Worm (Caenorhabditis elegans): ENCODE measurements around the gene snai-1.

The snai-1 gene

DNA sequence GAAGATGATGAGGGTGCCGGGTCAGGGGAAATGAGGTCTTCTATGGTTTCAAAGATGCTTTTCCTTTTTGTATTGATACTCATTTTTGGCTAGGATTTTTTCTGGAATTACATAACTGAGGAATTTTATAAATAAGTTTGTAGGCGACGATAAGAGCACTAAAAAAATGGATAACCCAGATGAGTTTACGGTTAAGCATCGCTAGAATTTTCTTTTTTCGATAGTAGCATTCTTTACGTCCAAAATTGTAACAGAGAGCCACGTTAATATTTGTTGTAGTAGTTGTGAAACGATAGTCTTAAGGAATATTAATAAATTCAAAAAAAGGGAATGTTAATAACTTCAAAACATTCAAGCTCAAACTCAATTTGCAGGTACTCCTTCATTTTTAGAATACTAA is at the start of gene snai-1:
snai-1 (minus strand) TSS at position 101 of the 400 bp plus-strand sequence.
- TF ChIP-seq dao-5 (tag; optimal IDR thresholded peaks at IDR 0.05) (no peak), W03F9.2 (tag; optimal IDR thresholded peaks at IDR 0.05) (no peak), him-1 (tag; optimal IDR thresholded peaks at IDR 0.05) (no peak)

DNA sequence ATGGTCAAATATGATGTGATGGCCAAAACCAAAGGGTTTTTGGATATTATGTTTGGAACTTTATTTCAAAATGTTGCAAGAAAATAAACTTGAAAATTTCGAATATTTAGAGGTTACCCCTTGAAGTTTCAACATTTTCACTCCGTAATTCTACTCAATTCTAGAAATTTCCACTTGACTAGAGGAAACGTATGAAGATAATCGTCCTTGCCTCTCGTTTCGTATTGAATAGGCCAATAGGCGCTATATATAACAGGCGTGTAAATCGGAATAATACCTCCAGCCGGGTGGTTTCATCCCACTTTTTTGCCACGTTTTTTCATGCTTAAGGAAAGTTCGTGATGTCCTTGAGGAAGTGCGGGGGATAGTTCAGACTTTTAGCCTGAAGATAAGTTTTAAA is 29.8 kb upstream of the snai-1 start:
- TF ChIP-seq dao-5 (tag; optimal IDR thresholded peaks at IDR 0.05) (no peak), W03F9.2 (tag; optimal IDR thresholded peaks at IDR 0.05) (no peak), him-1 (tag; optimal IDR thresholded peaks at IDR 0.05) (no peak)

DNA sequence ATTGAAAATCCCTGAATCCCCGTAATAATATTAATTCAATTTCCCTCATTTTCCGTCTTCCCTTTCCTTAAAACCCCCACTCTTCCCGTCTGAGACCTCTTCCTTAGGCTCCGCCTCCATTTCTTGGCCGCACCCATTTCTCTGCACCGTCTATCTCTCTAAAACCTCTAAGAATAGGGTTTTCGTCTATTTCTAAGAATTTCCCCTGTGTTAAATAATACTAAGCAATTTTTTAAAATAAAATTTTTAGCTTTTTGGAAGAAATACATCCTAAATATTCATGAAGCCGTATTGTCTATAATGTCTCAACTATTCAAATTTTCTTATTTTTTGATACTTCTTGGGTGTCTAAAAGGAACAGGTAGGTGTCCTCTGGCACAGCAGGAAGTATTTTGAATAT is 26.0 kb upstream of the snai-1 start, which contains the start of gene cdh-8:
cdh-8 (plus strand) TSS at position 301 of the 400 bp plus-strand sequence.
- TF ChIP-seq him-1 (tag; optimal IDR thresholded peaks at IDR 0.05) (no peak), dao-5 (tag; optimal IDR thresholded peaks at IDR 0.05) (no peak), W03F9.2 (tag; optimal IDR thresholded peaks at IDR 0.05) (no peak)

DNA sequence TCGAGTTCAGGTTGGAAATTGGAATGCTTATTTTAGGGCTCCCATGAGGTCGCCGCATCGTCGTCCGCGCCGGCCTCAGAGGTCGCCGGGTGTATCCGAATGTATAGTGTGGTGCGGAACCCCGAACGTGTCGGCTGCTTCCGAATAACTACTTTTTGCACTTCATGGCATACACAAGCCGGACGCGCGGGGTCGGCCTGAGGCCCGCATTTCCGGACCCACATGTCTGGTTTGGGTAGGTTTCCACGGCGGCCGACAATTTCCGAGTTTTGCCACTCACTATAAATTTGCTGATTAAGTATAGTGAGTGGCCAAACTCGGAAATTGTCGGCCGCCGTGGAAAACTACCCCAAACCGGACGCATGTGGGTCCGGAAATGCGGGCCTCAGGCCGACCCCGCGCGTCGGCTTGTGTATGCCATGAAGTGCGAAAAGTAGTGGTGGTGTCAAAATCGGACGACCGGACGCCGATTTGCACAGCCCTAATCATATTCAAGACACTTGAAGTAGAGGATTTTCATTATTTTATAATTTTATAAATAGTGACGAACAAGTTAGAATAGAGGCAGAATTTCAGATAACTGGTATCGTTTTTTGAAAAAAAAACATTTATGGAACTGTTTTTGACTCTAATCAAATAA is 24.8 kb upstream of the snai-1 start:
- TF ChIP-seq him-1 (tag; optimal IDR thresholded peaks at IDR 0.05) = no peak
- TF ChIP-seq W03F9.2 (tag; optimal IDR thresholded peaks at IDR 0.05) = no peak
- no peak for TF ChIP-seq dao-5 (tag; optimal IDR thresholded peaks at IDR 0.05)

DNA sequence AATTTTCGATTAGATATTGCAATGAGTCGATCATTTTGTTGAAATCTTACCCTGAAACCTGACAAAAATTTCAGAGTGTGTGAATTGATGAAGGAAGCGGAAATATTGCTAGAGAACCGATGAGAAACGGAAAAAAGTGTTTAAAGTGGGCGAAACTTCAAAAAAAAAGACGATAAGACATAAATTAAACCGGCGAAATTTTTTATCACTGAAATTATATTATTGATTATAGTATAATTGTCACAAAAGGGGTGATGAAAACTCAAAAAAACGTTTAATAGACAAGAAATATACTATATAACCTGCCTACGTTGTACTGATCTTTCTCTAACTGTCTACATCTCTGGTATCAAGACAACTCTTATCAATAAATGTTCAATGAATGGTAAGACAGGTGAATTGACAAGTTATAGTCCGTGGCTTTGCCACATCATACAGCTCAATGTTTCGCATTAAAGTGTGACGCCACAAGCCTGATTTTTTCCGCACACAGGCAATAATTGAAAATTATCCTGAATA is 23.7 kb upstream of the snai-1 start, which contains the start of gene pxmp-4:
pxmp-4 (minus strand) TSS at position 51 of the 519 bp plus-strand sequence.
- TF ChIP-seq dao-5 (tag; optimal IDR thresholded peaks at IDR 0.05) (no peak), W03F9.2 (tag; optimal IDR thresholded peaks at IDR 0.05) (peak; percentile 41), him-1 (tag; optimal IDR thresholded peaks at IDR 0.05) (no peak)

DNA sequence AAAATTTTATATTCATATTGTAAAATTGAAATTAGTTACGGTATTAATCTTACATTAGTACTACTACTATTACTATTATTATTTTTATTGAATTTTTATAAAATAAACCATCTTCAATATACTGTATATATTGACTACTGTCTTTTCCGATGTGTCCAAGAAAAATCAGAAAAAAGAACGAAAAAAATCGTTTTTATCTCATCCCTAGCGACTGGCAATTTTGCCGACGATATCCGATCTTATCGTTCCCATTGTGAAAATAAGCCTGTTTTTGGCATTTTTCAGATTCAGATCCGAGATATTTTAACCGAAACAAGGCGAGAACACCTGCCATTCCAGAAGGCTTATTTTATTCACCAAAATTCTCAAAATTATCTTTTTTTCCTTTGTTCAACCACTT is 17.0 kb upstream of the snai-1 start, which contains the start of gene F18F11.4:
F18F11.4 (plus strand) TSS at position 301 of the 400 bp plus-strand sequence.
- TF ChIP-seq him-1 (tag; optimal IDR thresholded peaks at IDR 0.05) (no peak), W03F9.2 (tag; optimal IDR thresholded peaks at IDR 0.05) (no peak), dao-5 (tag; optimal IDR thresholded peaks at IDR 0.05) (no peak)

DNA sequence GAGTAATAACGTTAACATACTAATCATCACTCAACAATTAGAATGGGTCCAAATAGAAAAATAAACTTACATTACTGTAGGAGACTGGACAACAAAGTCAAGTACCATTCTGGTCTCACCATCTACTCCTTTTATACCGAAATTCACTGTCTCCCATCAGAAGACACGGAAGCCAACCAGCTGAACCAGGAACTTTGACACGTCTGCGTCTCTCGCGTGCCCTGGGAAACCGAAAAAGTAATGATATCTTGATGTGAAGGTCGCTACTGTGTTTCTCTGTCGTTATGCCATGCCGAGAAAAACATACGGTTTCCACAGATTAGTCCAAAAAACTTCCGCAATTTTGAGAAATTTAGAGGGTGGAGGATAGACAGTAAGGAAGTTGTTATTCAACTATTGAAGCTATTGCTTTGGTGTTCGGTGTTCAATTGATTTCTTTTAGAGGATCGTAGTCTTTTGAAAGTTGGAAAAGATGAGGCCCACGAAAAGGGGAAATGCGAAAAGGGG is 13.1 kb upstream of the snai-1 start, which contains the start of gene col-101:
col-101 (minus strand) TSS at position 457 of the 507 bp plus-strand sequence.
- TF ChIP-seq W03F9.2 (tag; optimal IDR thresholded peaks at IDR 0.05) (no peak), him-1 (tag; optimal IDR thresholded peaks at IDR 0.05) (no peak), dao-5 (tag; optimal IDR thresholded peaks at IDR 0.05) (no peak)

DNA sequence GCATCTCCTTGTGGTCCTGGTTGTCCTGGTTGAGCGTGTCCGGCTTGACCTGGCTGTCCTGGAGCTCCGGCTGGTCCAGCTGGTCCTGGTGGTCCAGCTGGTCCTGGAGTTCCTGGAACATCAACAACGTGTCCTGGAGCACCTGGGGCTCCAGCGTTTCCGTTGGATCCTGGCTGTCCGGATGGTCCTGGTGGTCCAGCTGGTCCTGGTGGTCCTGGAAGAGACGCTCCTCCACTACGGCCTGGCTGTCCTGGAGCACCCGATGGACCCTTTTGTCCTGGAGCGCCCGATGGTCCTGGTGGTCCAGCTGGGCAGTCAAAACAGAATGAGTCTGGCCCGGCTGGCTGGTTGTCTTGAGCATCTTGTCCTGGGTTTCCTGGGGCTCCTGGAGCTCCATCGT is 12.1 kb upstream of the snai-1 start:
- TF ChIP-seq dao-5 (tag; optimal IDR thresholded peaks at IDR 0.05) (no peak), W03F9.2 (tag; optimal IDR thresholded peaks at IDR 0.05) (no peak)

DNA sequence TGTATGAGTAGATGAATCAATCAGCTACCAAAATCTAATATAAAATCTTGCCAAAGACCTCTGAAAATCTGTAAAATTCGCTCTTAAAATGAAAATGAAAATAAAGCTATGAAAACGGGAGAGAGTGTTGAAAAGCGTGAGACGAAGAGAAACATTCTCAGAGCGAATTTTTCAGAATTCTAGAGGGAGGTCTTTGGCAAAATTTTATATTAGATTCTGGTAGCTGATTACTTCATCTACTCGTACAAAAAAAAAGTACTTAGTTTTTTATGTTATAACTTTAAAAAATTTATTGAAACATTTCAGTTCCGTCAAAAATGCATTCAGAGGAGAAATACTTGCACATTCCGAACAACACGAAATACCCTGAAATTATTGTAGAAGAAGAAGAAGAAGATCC is 11.2 kb upstream of the snai-1 start, which contains the start of gene drl-1:
drl-1 (plus strand) TSS at position 301 of the 400 bp plus-strand sequence.
- TF ChIP-seq him-1 (tag; optimal IDR thresholded peaks at IDR 0.05) = no peak
- TF ChIP-seq dao-5 (tag; optimal IDR thresholded peaks at IDR 0.05) = no peak
- TF ChIP-seq W03F9.2 (tag; optimal IDR thresholded peaks at IDR 0.05) = no peak

DNA sequence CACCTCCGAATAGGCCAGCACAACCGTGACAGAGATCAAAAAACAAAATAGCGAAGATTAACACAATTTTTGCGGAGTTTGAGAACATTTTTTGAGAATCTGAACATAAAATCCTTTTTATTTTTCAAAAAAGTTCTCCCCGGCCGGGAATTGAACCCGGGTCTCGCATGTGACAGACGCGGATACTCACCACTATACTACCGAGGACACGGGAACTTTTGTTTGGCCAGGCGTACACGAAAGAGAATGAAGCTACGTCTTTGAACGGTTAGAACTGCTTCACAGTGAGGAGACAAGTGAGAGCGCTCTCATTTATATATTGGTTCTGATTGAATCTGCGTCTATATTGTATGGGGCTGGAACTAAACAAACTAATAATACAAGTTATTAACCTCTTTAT is 9.0 kb upstream of the snai-1 start, which contains the start of gene grl-26:
grl-26 (minus strand) TSS at position 318 of the 400 bp plus-strand sequence.
- TF ChIP-seq dao-5 (tag; optimal IDR thresholded peaks at IDR 0.05) = peak; percentile 81
- no peak for TF ChIP-seq him-1 (tag; optimal IDR thresholded peaks at IDR 0.05)
- peak; percentile 47 for TF ChIP-seq W03F9.2 (tag; optimal IDR thresholded peaks at IDR 0.05)

DNA sequence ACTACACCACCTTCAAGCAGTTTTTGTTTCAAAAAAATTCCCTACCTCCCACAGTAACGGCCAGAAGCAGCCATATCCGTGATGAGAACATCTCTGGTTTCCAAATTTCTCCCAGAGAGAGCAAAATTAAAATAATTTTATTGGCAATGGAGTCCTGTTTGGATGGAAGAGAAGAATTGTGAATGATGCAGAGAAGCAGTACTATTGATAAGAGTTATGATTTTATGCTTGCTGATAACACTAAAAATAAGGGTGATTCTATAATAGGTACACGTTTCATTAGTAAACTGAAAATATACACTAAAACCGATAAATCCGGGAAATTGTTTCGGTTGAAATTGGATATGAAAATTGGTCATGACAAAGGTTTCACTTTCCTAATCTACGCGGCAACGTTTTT is 6.9 kb upstream of the snai-1 start, which contains the start of gene dsc-4:
dsc-4 (minus strand) TSS at position 165 of the 400 bp plus-strand sequence.
- no peak for TF ChIP-seq him-1 (tag; optimal IDR thresholded peaks at IDR 0.05)
- no peak for TF ChIP-seq W03F9.2 (tag; optimal IDR thresholded peaks at IDR 0.05)
- no peak for TF ChIP-seq dao-5 (tag; optimal IDR thresholded peaks at IDR 0.05)

DNA sequence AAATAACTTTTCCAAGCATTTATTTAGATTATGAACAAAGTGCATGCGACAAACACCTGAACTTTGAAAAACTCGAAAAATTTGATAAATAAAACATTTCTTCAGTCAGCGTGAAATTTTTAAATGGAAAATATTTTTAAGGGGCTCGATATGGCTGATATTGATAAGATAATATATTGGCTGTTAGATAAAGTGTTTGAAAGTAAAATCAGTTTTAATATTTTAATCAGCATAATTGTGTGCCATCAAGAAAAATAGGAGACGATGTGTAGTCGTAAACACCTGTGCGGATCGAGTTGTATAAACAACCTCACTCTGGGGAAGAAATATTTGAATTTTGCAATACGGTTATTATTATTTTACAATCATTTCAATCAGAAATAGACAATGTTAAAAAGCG is 6.1 kb upstream of the snai-1 start:
- no peak for TF ChIP-seq W03F9.2 (tag; optimal IDR thresholded peaks at IDR 0.05)
- no peak for TF ChIP-seq dao-5 (tag; optimal IDR thresholded peaks at IDR 0.05)

DNA sequence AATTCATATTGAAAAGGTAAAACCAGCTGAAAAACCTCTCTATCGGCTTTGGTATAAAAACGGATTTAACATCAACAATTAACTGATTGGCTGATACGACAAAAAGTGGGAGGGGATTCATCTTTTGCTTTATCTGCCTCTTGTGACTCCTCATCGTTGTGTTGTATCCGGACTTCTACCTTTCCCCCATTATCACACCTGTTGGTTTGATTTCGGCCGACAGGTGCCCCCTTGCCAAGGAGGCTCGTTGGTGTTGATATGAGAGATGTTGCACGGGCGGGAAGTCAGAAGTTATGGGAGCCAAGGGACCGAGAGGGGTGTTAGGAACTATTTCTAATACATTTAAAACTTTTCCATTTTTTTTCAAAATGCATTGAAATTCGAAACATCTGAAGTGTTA is 960 bp upstream of the snai-1 start:
- TF ChIP-seq him-1 (tag; optimal IDR thresholded peaks at IDR 0.05) = no peak
- TF ChIP-seq dao-5 (tag; optimal IDR thresholded peaks at IDR 0.05) = no peak
- no peak for TF ChIP-seq W03F9.2 (tag; optimal IDR thresholded peaks at IDR 0.05)

DNA sequence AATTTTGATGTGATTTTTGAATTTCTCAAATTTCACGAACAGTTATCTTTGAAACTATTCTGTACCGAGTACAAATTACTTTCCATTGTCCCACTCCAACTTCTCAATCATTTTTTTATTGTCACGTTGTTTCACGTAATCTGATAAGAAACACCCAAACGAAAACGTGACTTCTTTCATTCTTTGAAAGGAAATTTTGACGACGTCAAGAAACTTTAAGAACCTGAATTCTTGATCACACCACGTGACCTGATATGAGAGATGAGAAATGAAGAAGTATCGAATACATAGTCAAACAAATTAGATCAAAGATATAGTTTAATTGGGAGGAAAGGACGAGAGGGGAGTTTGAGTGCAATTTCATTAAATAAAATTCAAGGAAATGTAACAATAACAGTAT is 4.0 kb downstream of the snai-1 start:
- TF ChIP-seq dao-5 (tag; optimal IDR thresholded peaks at IDR 0.05) (no peak), W03F9.2 (tag; optimal IDR thresholded peaks at IDR 0.05) (no peak), him-1 (tag; optimal IDR thresholded peaks at IDR 0.05) (no peak)
